Fruit fly (Drosophila melanogaster) S2 (cell line): ENCODE measurements around the gene Cpr100A.

Experiments
- CG8478 ChIP-seq: fragments of >200 bp; optimal IDR thresholded peaks from 2 replicates; lab custom pipeline; 2018
- CTCF ChIP-seq, 2 experiments: fragments of >200 bp; optimal IDR thresholded peaks; 2 replicates each; lab custom pipeline; 2018

DNA sequence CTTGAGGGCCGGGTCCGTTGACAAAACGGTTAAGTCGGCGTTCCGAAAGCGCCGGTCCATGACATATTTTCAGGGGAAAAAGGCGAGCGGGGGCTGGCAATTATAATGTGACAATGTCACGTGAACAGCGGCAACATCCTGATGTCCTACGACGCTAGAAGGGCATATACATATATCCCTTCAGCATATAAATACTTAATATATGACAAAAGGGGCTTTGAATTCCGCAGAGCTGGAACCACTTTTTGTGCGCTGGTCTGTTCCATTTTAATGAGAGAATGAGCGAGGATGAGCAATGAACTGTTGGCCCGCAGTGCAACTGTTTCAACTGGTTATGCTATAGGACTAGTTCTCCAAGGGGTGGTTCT is 6.8 kb upstream of the Cpr100A start:
- TF ChIP-seq CG8478 (lab: Kevin White, UChicago) (no peak), CTCF (optimal IDR thresholded peaks at IDR 0.05; lab: Kevin White, UChicago) (no peak)
